Worm (Caenorhabditis elegans) whole organism, L2 larva: ENCODE data around the gene mltn-5.

ENCODE experiments used
- C34F6.9 ChIP-seq: fragments of 150-350 bp; optimal IDR thresholded peaks from 2 replicates; lab custom pipeline; 2014; ENCODE audit warnings: missing biosample characterization, missing genetic modification characterization
- F13H6.1 ChIP-seq: sonication (generic microtip); optimal IDR thresholded peaks from 2 replicates; lab custom pipeline; 2016; ENCODE audit warnings: missing genetic modification characterization, missing compliant biosample characterization
- R02D3.7 ChIP-seq: fragments of 150-350 bp; optimal IDR thresholded peaks from 2 replicates; lab custom pipeline; 2014; ENCODE audit warnings: missing biosample characterization, missing genetic modification characterization
- Y55F3AM.14 ChIP-seq: fragments of 200-800 bp; sonication (Bioruptor generic); optimal IDR thresholded peaks from 2 replicates; lab custom pipeline; 2018; ENCODE audit warnings: mild to moderate bottlenecking, missing genetic modification characterization, missing compliant biosample characterization
- aly-2 ChIP-seq: fragments of 150-350 bp; optimal IDR thresholded peaks from 2 replicates; lab custom pipeline; 2014; ENCODE audit warnings: missing biosample characterization, missing genetic modification characterization
- ama-1 ChIP-seq: fragments of 150-350 bp; optimal IDR thresholded peaks from 2 replicates; lab custom pipeline; 2018; ENCODE audit warnings: inconsistent platforms
- blmp-1 ChIP-seq: sonication (generic microtip); optimal IDR thresholded peaks from 2 replicates; lab custom pipeline; 2017; ENCODE audit warnings: missing genetic modification characterization, mild to moderate bottlenecking, missing compliant biosample characterization, antibody characterized with exemption, moderate library complexity; ENCODE audit not compliant: insufficient read depth
- ceh-16 ChIP-seq: fragments of 150-350 bp; optimal IDR thresholded peaks from 2 replicates; lab custom pipeline; 2014; ENCODE audit warnings: missing biosample characterization, missing genetic modification characterization
- crh-2 ChIP-seq: sonication (generic microtip); optimal IDR thresholded peaks from 2 replicates; lab custom pipeline; 2017; ENCODE audit warnings: missing biosample characterization, missing genetic modification characterization
- dmd-4 ChIP-seq: sonication (generic microtip); optimal IDR thresholded peaks from 2 replicates; lab custom pipeline; 2017; ENCODE audit warnings: missing biosample characterization, missing genetic modification characterization
- egl-27 ChIP-seq: sonication (generic microtip); optimal IDR thresholded peaks from 3 replicates; lab custom pipeline; 2017; ENCODE audit warnings: missing biosample characterization, missing genetic modification reagents, missing genetic modification characterization
- elt-3 ChIP-seq: sonication (generic microtip); optimal IDR thresholded peaks from 2 replicates; lab custom pipeline; 2017; ENCODE audit warnings: missing biosample characterization, missing genetic modification characterization
- fos-1 ChIP-seq: fragments of 150-350 bp; optimal IDR thresholded peaks from 2 replicates; lab custom pipeline; 2014; ENCODE audit warnings: missing biosample characterization, missing genetic modification characterization
- gmeb-1 ChIP-seq: fragments of 150-350 bp; optimal IDR thresholded peaks from 2 replicates; lab custom pipeline; 2014; ENCODE audit warnings: missing biosample characterization, missing genetic modification characterization
- lin-11 ChIP-seq: fragments of 150-350 bp; sonication (generic microtip); optimal IDR thresholded peaks from 2 replicates; lab custom pipeline; 2014; ENCODE audit warnings: missing biosample characterization, missing genetic modification characterization, inconsistent platforms, mixed read lengths
- mab-5 ChIP-seq: fragments of 150-350 bp; optimal IDR thresholded peaks from 2 replicates; lab custom pipeline; 2014; ENCODE audit warnings: missing biosample characterization, missing genetic modification characterization
- mbf-1 ChIP-seq: sonication (generic microtip); optimal IDR thresholded peaks from 2 replicates; lab custom pipeline; 2017; ENCODE audit warnings: missing biosample characterization, missing genetic modification characterization
- mdl-1 ChIP-seq, 2 experiments: fragments of 150-350 bp in 1 of 2; sonication (generic microtip) in 1 of 2; optimal IDR thresholded peaks; 2 replicates each; lab custom pipeline; 2017; ENCODE audit warnings: missing biosample characterization in 2 of 2, missing genetic modification characterization in 2 of 2
- nhr-11 ChIP-seq: fragments of 150-350 bp; optimal IDR thresholded peaks from 2 replicates; lab custom pipeline; 2014; ENCODE audit warnings: missing biosample characterization, missing genetic modification characterization
- nhr-129 ChIP-seq: fragments of 150-350 bp; optimal IDR thresholded peaks from 2 replicates; lab custom pipeline; 2014; ENCODE audit warnings: missing biosample characterization, missing genetic modification characterization
- nhr-21 ChIP-seq: fragments of 150-350 bp; optimal IDR thresholded peaks from 2 replicates; lab custom pipeline; 2014; ENCODE audit warnings: missing biosample characterization, missing genetic modification characterization
- nhr-23 ChIP-seq: fragments of 150-350 bp; optimal IDR thresholded peaks from 2 replicates; lab custom pipeline; 2014; ENCODE audit warnings: missing biosample characterization, missing genetic modification reagents, missing genetic modification characterization
- nhr-237 ChIP-seq: fragments of 150-350 bp; optimal IDR thresholded peaks from 2 replicates; lab custom pipeline; 2014; ENCODE audit warnings: missing biosample characterization, missing genetic modification characterization
- nhr-25 ChIP-seq: fragments of 150-350 bp; sonication (generic microtip); optimal IDR thresholded peaks from 3 replicates; lab custom pipeline; 2014; ENCODE audit warnings: missing biosample characterization, missing genetic modification characterization
- nhr-6 ChIP-seq: fragments of 150-350 bp; optimal IDR thresholded peaks from 2 replicates; lab custom pipeline; 2014; ENCODE audit warnings: missing biosample characterization, missing genetic modification characterization
- nhr-77 ChIP-seq: fragments of 150-350 bp; optimal IDR thresholded peaks from 2 replicates; lab custom pipeline; 2014; ENCODE audit warnings: missing biosample characterization, missing genetic modification characterization
- peb-1 ChIP-seq: fragments of 150-350 bp; optimal IDR thresholded peaks from 2 replicates; lab custom pipeline; 2014; ENCODE audit warnings: missing biosample characterization, missing genetic modification characterization
- sma-9 ChIP-seq, 2 experiments: fragments of 150-350 bp in 1 of 2; sonication (generic microtip) in 1 of 2; optimal IDR thresholded peaks; 2 replicates each; lab custom pipeline; 2014 to 2016; ENCODE audit warnings: missing genetic modification characterization in 2 of 2, mild to moderate bottlenecking in 1 of 2, missing biosample characterization in 1 of 2, missing compliant biosample characterization in 1 of 2, missing genetic modification reagents in 1 of 2, moderate library complexity in 1 of 2
- snpc-4 ChIP-seq: fragments of 150-350 bp; optimal IDR thresholded peaks from 2 replicates; lab custom pipeline; 2014; ENCODE audit warnings: missing biosample characterization, missing genetic modification characterization
- unc-55 ChIP-seq: fragments of 150-350 bp; sonication (generic microtip); optimal IDR thresholded peaks from 3 replicates; lab custom pipeline; 2014; ENCODE audit warnings: missing biosample characterization, missing genetic modification reagents, missing genetic modification characterization
- unc-62 ChIP-seq: fragments of 150-350 bp; optimal IDR thresholded peaks from 2 replicates; lab custom pipeline; 2014; ENCODE audit warnings: missing biosample characterization, missing genetic modification reagents, missing genetic modification characterization
- zag-1 ChIP-seq: fragments of 150-350 bp; optimal IDR thresholded peaks from 2 replicates; lab custom pipeline; 2014; ENCODE audit warnings: missing biosample characterization, missing genetic modification characterization
- ztf-1 ChIP-seq: fragments of 200-800 bp; sonication (Bioruptor generic); conservative IDR thresholded peaks from 2 replicates; pipeline ENCODE4 v1.3.6; 2022; ENCODE audit warnings: missing genetic modification characterization, missing compliant biosample characterization
- ztf-11 ChIP-seq: sonication (generic microtip); optimal IDR thresholded peaks from 2 replicates; lab custom pipeline; 2017; ENCODE audit warnings: missing biosample characterization, missing genetic modification characterization
- ztf-4 ChIP-seq: fragments of 150-350 bp; optimal IDR thresholded peaks from 2 replicates; lab custom pipeline; 2014; ENCODE audit warnings: missing biosample characterization, missing genetic modification characterization

Gene mltn-5

DNA sequence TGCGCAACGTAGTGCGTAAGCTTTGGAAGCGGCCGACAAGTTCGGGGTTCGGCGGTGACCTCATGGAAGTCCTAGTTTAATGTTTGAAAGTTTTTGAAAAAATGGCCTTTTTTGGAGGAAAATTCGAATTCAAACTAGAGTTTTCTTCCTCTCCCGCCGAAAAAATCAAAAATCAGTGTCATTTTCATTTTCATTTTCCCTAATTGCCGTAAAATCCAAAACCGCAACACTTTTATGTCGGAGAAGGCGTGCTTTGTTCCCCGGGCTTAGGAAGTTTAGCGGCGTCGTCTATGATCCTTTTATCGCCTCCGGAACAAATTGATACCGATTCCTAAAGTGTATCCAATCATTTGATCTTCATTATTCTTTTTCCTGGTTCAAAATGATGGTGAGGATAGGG lies at the start of gene mltn-5:
Gene mltn-5 (plus strand): TSS at position 301 of the 400 bp plus-strand sequence.
- TF ChIP-seq peb-1 (tag; lab: Kevin White, UChicago) (no peak), mdl-1 (tag; optimal IDR thresholded peaks at IDR 0.05; lab: Kevin White, UChicago) (no peak)

DNA sequence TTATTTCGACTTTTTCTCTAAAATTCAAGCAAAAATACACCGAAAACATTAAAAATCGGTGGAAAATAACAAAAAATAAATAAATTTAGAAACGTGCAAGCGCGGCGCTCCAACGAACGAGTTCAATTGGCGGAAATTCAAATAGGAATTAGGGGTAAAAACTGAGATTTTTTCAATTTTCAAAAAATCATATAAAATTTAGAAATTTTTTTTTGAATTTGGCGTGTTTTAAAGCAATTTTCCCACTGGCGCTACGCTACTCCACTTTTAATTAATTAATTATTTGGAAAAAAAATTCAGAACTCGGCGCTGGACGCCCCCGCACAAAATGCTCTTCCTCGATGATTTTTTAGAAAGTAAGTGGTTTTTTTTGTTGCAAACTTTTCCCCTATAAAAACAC lies 49.3 kb upstream of the mltn-5 start, which contains the start of gene ing-3:
Gene ing-3 (plus strand): TSS at position 301 of the 400 bp plus-strand sequence.
- TF ChIP-seq nhr-129 (no peak), mbf-1 (tag; lab: Kevin White, UChicago) (no peak), mdl-1 (tag; optimal IDR thresholded peaks at IDR 0.05; lab: Kevin White, UChicago) (no peak), Y55F3AM.14 (no peak), lin-11 (tag; lab: Kevin White, UChicago) (no peak), mab-5 (no peak), aly-2 (tag; lab: Kevin White, UChicago) (no peak), ama-1 (no peak), sma-9 (GFP tag; optimal IDR thresholded peaks at IDR 0.05; lab: Kevin White, UChicago) (no peak), sma-9 (tag; optimal IDR thresholded peaks at IDR 0.05; lab: Kevin White, UChicago) (no peak), elt-3 (tag; lab: Kevin White, UChicago) (no peak), ztf-4 (tag; lab: Kevin White, UChicago) (no peak), nhr-25 (no peak)

DNA sequence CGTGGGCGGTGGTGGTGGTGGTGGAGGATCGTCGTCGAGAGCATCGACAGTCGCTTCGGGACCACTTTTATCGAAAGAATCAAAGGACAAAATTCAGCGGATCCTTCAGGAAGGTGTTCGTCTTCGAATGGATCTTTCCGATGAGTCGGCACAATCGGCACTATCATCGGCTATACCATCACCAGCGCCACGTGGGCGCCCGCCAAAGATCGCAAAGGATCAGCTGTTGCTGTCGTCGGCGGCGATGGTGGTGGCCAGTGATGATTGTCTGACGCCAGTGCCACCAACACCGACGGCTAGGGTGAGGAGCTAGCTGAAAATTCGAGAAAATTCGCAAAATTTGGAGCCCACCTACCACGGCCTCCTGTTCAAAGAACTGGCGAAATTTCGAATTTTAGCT lies 47.0 kb upstream of the mltn-5 start:
- TF ChIP-seq C34F6.9 (tag; lab: Kevin White, UChicago): no peak
- TF ChIP-seq ceh-16: no peak
- TF ChIP-seq mbf-1 (tag; lab: Kevin White, UChicago): no peak
- TF ChIP-seq, all 48 proteins: peak for 0

DNA sequence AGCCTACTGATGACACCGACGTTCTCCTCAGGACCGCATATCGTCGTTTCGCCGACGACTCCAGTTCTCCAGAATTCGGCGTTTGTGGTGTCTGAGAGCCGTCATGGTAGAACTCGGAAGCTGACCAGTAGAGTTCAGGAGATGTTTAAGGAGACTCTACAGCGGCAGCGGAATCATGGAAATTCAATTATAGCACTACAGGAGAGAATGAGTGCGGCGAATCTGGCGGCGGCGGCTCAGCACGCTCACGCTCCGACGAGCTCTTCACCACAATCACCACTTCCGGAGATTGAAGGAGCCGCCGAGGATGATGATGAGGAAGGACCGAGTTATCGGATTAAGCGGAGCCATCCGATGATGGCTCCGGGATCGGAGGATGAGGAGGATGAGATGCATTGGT lies 45.4 kb upstream of the mltn-5 start:
- no peak for TF ChIP-seq Y55F3AM.14
- no peak for TF ChIP-seq snpc-4 (tag; lab: Kevin White, UChicago)
- TF ChIP-seq unc-55 (GFP tag; lab: Kevin White, UChicago): no peak
- TF ChIP-seq sma-9 (GFP tag; optimal IDR thresholded peaks at IDR 0.05; lab: Kevin White, UChicago): no peak
- no peak for TF ChIP-seq sma-9 (tag; optimal IDR thresholded peaks at IDR 0.05; lab: Kevin White, UChicago)
- no peak for TF ChIP-seq blmp-1
- no peak for TF ChIP-seq crh-2
- TF ChIP-seq unc-62 (GFP tag; lab: Kevin White, UChicago): no peak
- TF ChIP-seq F13H6.1 (tag; lab: Kevin White, UChicago): no peak
- no peak for TF ChIP-seq ztf-1 (GFP tag; lab: Robert Waterston, UW)
- TF ChIP-seq mdl-1 (tag; optimal IDR thresholded peaks at IDR 0.05; lab: Kevin White, UChicago): no peak
- no peak for TF ChIP-seq ztf-11 (tag; lab: Kevin White, UChicago)
- no peak for TF ChIP-seq gmeb-1 (tag; lab: Kevin White, UChicago)
- no peak for TF ChIP-seq nhr-11 (tag; lab: Kevin White, UChicago)

DNA sequence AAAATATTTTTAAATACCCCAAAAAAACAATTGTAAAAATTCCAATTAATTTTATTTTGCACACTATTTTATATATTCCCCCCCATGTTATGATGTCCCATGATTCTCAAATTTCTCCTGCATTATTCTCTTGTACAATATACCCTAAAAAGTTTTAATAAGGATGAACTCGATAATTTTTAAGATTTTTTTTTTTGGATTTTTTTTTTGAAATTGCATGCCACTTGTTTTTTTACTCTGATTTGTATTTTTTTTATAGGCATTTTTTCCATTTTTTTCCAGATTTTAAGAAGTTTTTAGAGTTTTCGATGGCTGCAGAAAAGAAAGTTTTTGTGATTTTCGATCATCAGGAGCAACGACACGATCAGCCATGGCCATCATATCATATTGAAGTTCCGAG lies 42.6 kb upstream of the mltn-5 start, which contains the start of gene hda-10:
Gene hda-10 (plus strand): TSS at position 301 of the 400 bp plus-strand sequence.
- TF ChIP-seq nhr-6 (tag; lab: Kevin White, UChicago) (no peak), R02D3.7 (tag; lab: Kevin White, UChicago) (no peak), peb-1 (tag; lab: Kevin White, UChicago) (no peak), blmp-1 (no peak), zag-1 (tag; lab: Kevin White, UChicago) (no peak), nhr-77 (tag; lab: Kevin White, UChicago) (no peak), ztf-4 (tag; lab: Kevin White, UChicago) (no peak), nhr-237 (tag; lab: Kevin White, UChicago) (no peak), dmd-4 (tag; lab: Kevin White, UChicago) (no peak), crh-2 (no peak), nhr-23 (tag; lab: Kevin White, UChicago) (no peak), unc-55 (GFP tag; lab: Kevin White, UChicago) (no peak), egl-27 (tag; lab: Kevin White, UChicago) (no peak), mab-5 (no peak)

DNA sequence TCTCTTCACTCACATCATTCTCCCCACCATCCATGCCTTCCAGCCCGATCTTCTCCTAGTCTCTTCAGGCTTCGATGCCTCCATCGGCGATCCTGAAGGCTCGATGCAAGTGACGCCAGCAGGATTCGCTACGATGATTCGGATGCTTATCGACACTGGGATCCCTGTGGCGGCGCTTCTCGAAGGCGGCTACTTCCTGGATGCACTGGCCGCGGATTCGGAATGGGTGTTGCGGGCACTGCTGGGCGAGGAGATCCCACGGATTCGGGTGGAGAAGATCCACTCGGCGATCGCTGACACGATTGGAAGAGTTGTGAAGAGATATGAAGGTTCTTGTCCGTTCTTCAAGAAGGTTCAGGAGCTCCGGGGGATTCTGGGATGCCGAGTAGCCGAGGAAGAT lies 38.6 kb upstream of the mltn-5 start:
- TF ChIP-seq mab-5 (no peak), C34F6.9 (tag; lab: Kevin White, UChicago) (no peak), ama-1 (no peak), nhr-237 (tag; lab: Kevin White, UChicago) (no peak), nhr-129 (no peak), nhr-21 (tag; lab: Kevin White, UChicago) (no peak), elt-3 (tag; lab: Kevin White, UChicago) (no peak), sma-9 (GFP tag; optimal IDR thresholded peaks at IDR 0.05; lab: Kevin White, UChicago) (no peak), sma-9 (tag; optimal IDR thresholded peaks at IDR 0.05; lab: Kevin White, UChicago) (no peak), Y55F3AM.14 (no peak), nhr-77 (tag; lab: Kevin White, UChicago) (no peak), fos-1 (tag; lab: Kevin White, UChicago) (no peak), R02D3.7 (tag; lab: Kevin White, UChicago) (no peak), ztf-4 (tag; lab: Kevin White, UChicago) (no peak), snpc-4 (tag; lab: Kevin White, UChicago) (no peak), egl-27 (tag; lab: Kevin White, UChicago) (no peak), peb-1 (tag; lab: Kevin White, UChicago) (no peak), ztf-11 (tag; lab: Kevin White, UChicago) (no peak), aly-2 (tag; lab: Kevin White, UChicago) (no peak), ztf-1 (GFP tag; lab: Robert Waterston, UW) (no peak)
